Fruit fly (Drosophila melanogaster) whole organism, prepupa: ENCODE measurements around the gene CG32036.

Source experiments
- CG11294 ChIP-seq: fragments of 200-800 bp; sonication (Bioruptor generic); IDR thresholded peaks from 2 replicates; pipeline ENCODE4 v1.3.6; 2022; ENCODE audit warnings: missing biosample characterization, missing genetic modification characterization
- OdsH ChIP-seq: fragments of 200-800 bp; sonication (Bioruptor generic); optimal IDR thresholded peaks from 3 replicates; lab custom pipeline; 2016; ENCODE audit warnings: missing biosample characterization, missing genetic modification characterization
- dac ChIP-seq: fragments of 200-800 bp; sonication (Bioruptor generic); optimal IDR thresholded peaks from 2 replicates; lab custom pipeline; 2017; ENCODE audit warnings: missing biosample characterization, mild to moderate bottlenecking, missing genetic modification characterization

- TF ChIP-seq dac (GFP tag; lab: Kevin White, UChicago) (no peak), CG11294 (no peak), OdsH (no peak)
Measured at dm6 chr3L:9487586-9487985, 1.4 kb downstream of the CG32036 start, which contains the start of gene pall.
